Fruit fly (Drosophila melanogaster) whole organism, embryonic: Measurements from ENCODE around the gene ihog.

Source experiments
- Awh ChIP-seq: fragments of 200-800 bp; sonication (Bioruptor generic); IDR thresholded peaks from 2 replicates; pipeline ENCODE4, ENCODE4 v1.3.6; 2022; ENCODE audit warnings: missing biosample characterization, missing genetic modification characterization
- CG10147 ChIP-seq: fragments of 200-800 bp; sonication (Bioruptor generic); optimal IDR thresholded peaks from 2 replicates; lab custom pipeline; 2019; ENCODE audit warnings: missing biosample characterization, mild to moderate bottlenecking, missing genetic modification characterization, moderate library complexity
- CG10959 ChIP-seq: fragments of 200-800 bp; sonication (Bioruptor generic); IDR thresholded peaks from 2 replicates; pipeline ENCODE4 v1.3.6; 2022; ENCODE audit warnings: missing biosample characterization, missing genetic modification characterization
- CG12942 ChIP-seq: fragments of 200-800 bp; sonication (Bioruptor generic); optimal IDR thresholded peaks from 3 replicates; lab custom pipeline; 2016; ENCODE audit warnings: missing biosample characterization, missing genetic modification characterization
- CG1603 ChIP-seq: fragments of 200-800 bp; sonication (Bioruptor generic); optimal IDR thresholded peaks from 2 replicates; lab custom pipeline; 2019; ENCODE audit warnings: missing biosample characterization, mild to moderate bottlenecking, missing genetic modification characterization, moderate library complexity
- CG16815 ChIP-seq: fragments of 200-800 bp; sonication (Bioruptor generic); optimal IDR thresholded peaks from 3 replicates; lab custom pipeline; 2017; ENCODE audit warnings: missing biosample characterization, mild to moderate bottlenecking, missing genetic modification characterization
- CG18476 ChIP-seq: fragments of 200-800 bp; sonication (Bioruptor generic); optimal IDR thresholded peaks from 2 replicates; lab custom pipeline; 2016; ENCODE audit warnings: missing biosample characterization, mild to moderate bottlenecking, missing genetic modification characterization
- CG30403 ChIP-seq: fragments of 200-800 bp; sonication (Bioruptor generic); optimal IDR thresholded peaks from 3 replicates; lab custom pipeline; 2016; ENCODE audit warnings: missing biosample characterization, missing genetic modification characterization
- CG3281 ChIP-seq: fragments of 200-800 bp; sonication (Bioruptor generic); optimal IDR thresholded peaks from 3 replicates; lab custom pipeline; 2017; ENCODE audit warnings: missing biosample characterization, mild to moderate bottlenecking, missing genetic modification characterization
- CG9876 ChIP-seq: fragments of 200-800 bp; sonication (Bioruptor generic); optimal IDR thresholded peaks from 2 replicates; lab custom pipeline; 2016; ENCODE audit warnings: missing biosample characterization, missing genetic modification characterization
- D ChIP-seq, 2 experiments: fragments of 200-800 bp in 1 of 2; fragments of >200 bp in 1 of 2; sonication (Bioruptor generic) in 1 of 2; optimal IDR thresholded peaks; 2 replicates in 1 of 2; 3 replicates in 1 of 2; lab custom pipeline; 2017; ENCODE audit warnings: mild to moderate bottlenecking in 1 of 2, missing biosample characterization in 1 of 2, missing genetic modification characterization in 1 of 2, missing genetic modification reagents in 1 of 2
- D19B ChIP-seq: fragments of 200-800 bp; sonication (Bioruptor generic); optimal IDR thresholded peaks from 2 replicates; lab custom pipeline; 2017; ENCODE audit warnings: missing biosample characterization, mild to moderate bottlenecking, missing genetic modification characterization
- Dref ChIP-seq: fragments of 200-800 bp; sonication (Bioruptor generic); IDR thresholded peaks from 2 replicates; pipeline ENCODE4 v1.3.6; 2022; ENCODE audit warnings: missing biosample characterization, missing genetic modification characterization
- E2f2 ChIP-seq: fragments of 200-800 bp; sonication (Bioruptor generic); IDR thresholded peaks from 2 replicates; pipeline ENCODE4 v1.3.6; 2022; ENCODE audit warnings: missing biosample characterization, missing genetic modification characterization
- Fer1 ChIP-seq: fragments of 200-800 bp; sonication (Bioruptor generic); optimal IDR thresholded peaks from 2 replicates; lab custom pipeline; 2017; ENCODE audit warnings: missing biosample characterization, mild to moderate bottlenecking, missing genetic modification characterization
- H15 ChIP-seq: fragments of 200-800 bp; sonication (Bioruptor generic); IDR thresholded peaks from 3 replicates; pipeline ENCODE4 v1.3.6; 2022; ENCODE audit warnings: missing biosample characterization, missing genetic modification characterization
- HLH54F ChIP-seq: fragments of 200-800 bp; sonication (Bioruptor generic); optimal IDR thresholded peaks from 3 replicates; lab custom pipeline; 2016; ENCODE audit warnings: missing biosample characterization, missing genetic modification characterization
- Hey ChIP-seq: fragments of 200-800 bp; sonication (Bioruptor generic); optimal IDR thresholded peaks from 3 replicates; lab custom pipeline; 2018; ENCODE audit warnings: missing biosample characterization, mild to moderate bottlenecking, missing genetic modification characterization
- Hr3 ChIP-seq: fragments of 200-800 bp; sonication (Bioruptor generic); optimal IDR thresholded peaks from 3 replicates; lab custom pipeline; 2016; ENCODE audit warnings: missing biosample characterization, missing genetic modification characterization
- Jarid2 ChIP-seq: fragments of 200-800 bp; sonication (Bioruptor generic); optimal IDR thresholded peaks from 3 replicates; lab custom pipeline; 2017; ENCODE audit warnings: mild to moderate bottlenecking, missing biosample characterization, missing genetic modification reagents, missing genetic modification characterization
- Lhr ChIP-seq: fragments of 200-800 bp; sonication (Bioruptor generic); optimal IDR thresholded peaks from 3 replicates; lab custom pipeline; 2017; ENCODE audit warnings: mild to moderate bottlenecking, missing biosample characterization, missing genetic modification reagents, missing genetic modification characterization
- MESR4 ChIP-seq: fragments of 200-800 bp; sonication (Bioruptor generic); optimal IDR thresholded peaks from 2 replicates; lab custom pipeline; 2018; ENCODE audit warnings: missing biosample characterization, mild to moderate bottlenecking, missing genetic modification characterization, moderate library complexity
- Mad ChIP-seq: fragments of 200-800 bp; sonication (Bioruptor generic); optimal IDR thresholded peaks from 2 replicates; lab custom pipeline; 2016; ENCODE audit warnings: missing biosample characterization, missing genetic modification characterization
- NC2α ChIP-seq: fragments of 200-800 bp; sonication (Bioruptor generic); optimal IDR thresholded peaks from 2 replicates; lab custom pipeline; 2016; ENCODE audit warnings: missing biosample characterization, missing genetic modification characterization
- NC2β ChIP-seq: fragments of 200-800 bp; sonication (Bioruptor generic); optimal IDR thresholded peaks from 2 replicates; lab custom pipeline; 2016; ENCODE audit warnings: missing biosample characterization, missing genetic modification characterization
- Pdp1 ChIP-seq, 2 experiments: fragments of 200-800 bp; sonication (Bioruptor generic); optimal IDR thresholded peaks; 3 replicates each; lab custom pipeline; 2016; ENCODE audit warnings: missing biosample characterization in 2 of 2, missing genetic modification characterization in 2 of 2, mild to moderate bottlenecking in 1 of 2, moderate library complexity in 1 of 2
- Sox100B ChIP-seq: fragments of 200-800 bp; sonication (Bioruptor generic); optimal IDR thresholded peaks from 3 replicates; lab custom pipeline; 2018; ENCODE audit warnings: missing biosample characterization, mild to moderate bottlenecking, missing genetic modification characterization
- ara ChIP-seq: fragments of 200-800 bp; sonication (Bioruptor generic); IDR thresholded peaks from 2 replicates; pipeline ENCODE4 v1.3.6; 2022; ENCODE audit warnings: missing biosample characterization, missing genetic modification characterization
- chm ChIP-seq: fragments of 200-800 bp; sonication (Bioruptor generic); IDR thresholded peaks from 2 replicates; pipeline ENCODE4 v1.3.6; 2022; ENCODE audit warnings: missing biosample characterization, missing genetic modification characterization
- dan ChIP-seq: fragments of 200-800 bp; sonication (Bioruptor generic); IDR thresholded peaks from 2 replicates; pipeline ENCODE4 v1.3.6; 2022; ENCODE audit warnings: missing biosample characterization, missing genetic modification characterization
- disco-r ChIP-seq: fragments of 200-800 bp; sonication (Bioruptor generic); optimal IDR thresholded peaks from 2 replicates; lab custom pipeline; 2016; ENCODE audit warnings: missing biosample characterization, missing genetic modification characterization
- en ChIP-seq: fragments of 200-800 bp; sonication (Bioruptor generic); optimal IDR thresholded peaks from 2 replicates; lab custom pipeline; 2016; ENCODE audit warnings: missing biosample characterization, missing genetic modification characterization
- fd3F ChIP-seq: fragments of 200-800 bp; sonication (Bioruptor generic); optimal IDR thresholded peaks from 2 replicates; lab custom pipeline; 2018; ENCODE audit warnings: missing biosample characterization, mild to moderate bottlenecking, missing genetic modification characterization, moderate library complexity
- fd96Cb ChIP-seq: fragments of 200-800 bp; sonication (Bioruptor generic); optimal IDR thresholded peaks from 2 replicates; lab custom pipeline; 2018; ENCODE audit warnings: missing biosample characterization, mild to moderate bottlenecking, missing genetic modification characterization, moderate library complexity
- fru ChIP-seq: fragments of >200 bp; optimal IDR thresholded peaks from 2 replicates; lab custom pipeline; 2017
- kay ChIP-seq: fragments of 200-800 bp; sonication (Bioruptor generic); optimal IDR thresholded peaks from 2 replicates; lab custom pipeline; 2016; ENCODE audit warnings: missing biosample characterization, missing genetic modification characterization
- klu ChIP-seq: fragments of 200-800 bp; sonication (Bioruptor generic); IDR thresholded peaks from 2 replicates; pipeline ENCODE4 v1.3.6; 2022; ENCODE audit warnings: missing biosample characterization, missing genetic modification characterization
- kni ChIP-seq: fragments of 200-800 bp; sonication (Bioruptor generic); optimal IDR thresholded peaks from 3 replicates; lab custom pipeline; 2017; ENCODE audit warnings: mild to moderate bottlenecking, missing biosample characterization, missing genetic modification reagents, missing genetic modification characterization
- nau ChIP-seq: fragments of 200-800 bp; sonication (Bioruptor generic); optimal IDR thresholded peaks from 3 replicates; lab custom pipeline; 2017; ENCODE audit warnings: missing biosample characterization, mild to moderate bottlenecking, missing genetic modification characterization, missing genetic modification reagents
- nom ChIP-seq: fragments of 200-800 bp; sonication (Bioruptor generic); optimal IDR thresholded peaks from 2 replicates; lab custom pipeline; 2017; ENCODE audit warnings: missing biosample characterization, missing genetic modification characterization, mild to moderate bottlenecking, moderate library complexity, missing genetic modification reagents
- ranshi ChIP-seq: fragments of 200-800 bp; sonication (Bioruptor generic); IDR thresholded peaks from 2 replicates; pipeline ENCODE4 v1.3.6; 2022; ENCODE audit warnings: missing biosample characterization, missing genetic modification characterization
- ro ChIP-seq: fragments of 200-800 bp; sonication (Bioruptor generic); IDR thresholded peaks from 2 replicates; pipeline ENCODE4 v1.3.6; 2022; ENCODE audit warnings: missing biosample characterization, missing genetic modification characterization
- sens-2 ChIP-seq: fragments of 200-800 bp; sonication (Bioruptor generic); IDR thresholded peaks from 2 replicates; pipeline ENCODE4 v1.3.6; 2022; ENCODE audit warnings: missing biosample characterization, missing genetic modification characterization
- seq ChIP-seq: fragments of 200-800 bp; sonication (Bioruptor generic); IDR thresholded peaks from 2 replicates; pipeline ENCODE4 v1.3.6; 2022; ENCODE audit warnings: missing biosample characterization, missing genetic modification characterization
- sisA ChIP-seq: fragments of 200-800 bp; sonication (Bioruptor generic); IDR thresholded peaks from 2 replicates; pipeline ENCODE4 v1.3.6; 2022; ENCODE audit warnings: missing biosample characterization, missing genetic modification characterization
- stc ChIP-seq: fragments of 200-800 bp; sonication (Bioruptor generic); IDR thresholded peaks from 2 replicates; pipeline ENCODE4 v1.3.6; 2022; ENCODE audit warnings: missing biosample characterization, missing genetic modification characterization
- tin ChIP-seq: fragments of 200-800 bp; sonication (Bioruptor generic); optimal IDR thresholded peaks from 3 replicates; lab custom pipeline; 2016; ENCODE audit warnings: missing biosample characterization, missing genetic modification characterization
- unpg ChIP-seq: fragments of 200-800 bp; sonication (Bioruptor generic); optimal IDR thresholded peaks from 3 replicates; lab custom pipeline; 2018; ENCODE audit warnings: missing biosample characterization, mild to moderate bottlenecking, missing genetic modification characterization, moderate library complexity
- wek ChIP-seq: fragments of 200-800 bp; sonication (Bioruptor generic); optimal IDR thresholded peaks from 3 replicates; lab custom pipeline; 2018; ENCODE audit warnings: missing biosample characterization, mild to moderate bottlenecking, missing genetic modification characterization, moderate library complexity
- yki ChIP-seq: fragments of >200 bp; optimal IDR thresholded peaks from 3 replicates; lab custom pipeline; 2018

Gene ihog

dm6 chr2L:6922091-6922753, 26.4 kb downstream of the ihog start (continued):
- TF ChIP-seq kni (GFP tag; lab: Kevin White, UChicago), result peak; percentile 31
- TF ChIP-seq chm (GFP tag; lab: Robert Waterston, UW), result no peak
- peak; percentile 41 for TF ChIP-seq Sox100B (GFP tag; lab: Kevin White, UChicago)
- peak; percentile 81 for TF ChIP-seq CG1603 (tag; lab: Kevin White, UChicago)
- TF ChIP-seq D19B, result peak; percentile 16
- peak; percentile 72; the same call in 1 of the 2 replicates for TF ChIP-seq stc (GFP tag; lab: Robert Waterston, UW)
- no peak for TF ChIP-seq fru (lab: Kevin White, UChicago)
- no peak; the same call in 1 of the 2 replicates for TF ChIP-seq sisA (GFP tag; lab: Robert Waterston, UW)
- TF ChIP-seq CG16815 (GFP tag; lab: Kevin White, UChicago), result peak; percentile 34
- TF ChIP-seq CG10147 (GFP tag; lab: Kevin White, UChicago), result peak; percentile 57
- peak; percentile 48 for TF ChIP-seq E2f2 (GFP tag; lab: Robert Waterston, UW)
- no peak for TF ChIP-seq D (optimal IDR thresholded peaks at IDR 0.05; lab: Kevin White, UChicago)
- peak; percentile 60 for TF ChIP-seq D (GFP tag; optimal IDR thresholded peaks at IDR 0.05; lab: Kevin White, UChicago)
- no peak for TF ChIP-seq yki (lab: Kevin White, UChicago)
- TF ChIP-seq dan (GFP tag; lab: Robert Waterston, UW), result no peak
- no peak for TF ChIP-seq unpg (GFP tag; lab: Kevin White, UChicago)
- TF ChIP-seq Lhr, result no peak
- TF ChIP-seq MESR4, result no peak
- TF ChIP-seq Pdp1 (GFP tag; optimal IDR thresholded peaks at IDR 0.05; lab: Kevin White, UChicago), result peak in 1 of 2 experiments; percentile 64
- TF ChIP-seq ro (GFP tag; lab: Robert Waterston, UW), result no peak
- TF ChIP-seq nau (GFP tag; lab: Kevin White, UChicago), result peak; percentile 20
- TF ChIP-seq klu, result no peak
- TF ChIP-seq H15 (GFP tag; lab: Robert Waterston, UW), result no peak
- peak; percentile 74 for TF ChIP-seq CG30403
- peak; percentile 66 for TF ChIP-seq fd96Cb (tag; lab: Kevin White, UChicago)
- peak; percentile 49 for TF ChIP-seq nom
- TF ChIP-seq CG10959 (GFP tag; lab: Robert Waterston, UW), result no peak
- TF ChIP-seq disco-r (GFP tag; lab: Kevin White, UChicago), result no peak
- TF ChIP-seq tin, result peak; percentile 68
- no peak for TF ChIP-seq Dref (GFP tag; lab: Robert Waterston, UW)
- peak; percentile 35 for TF ChIP-seq CG9876 (GFP tag; lab: Kevin White, UChicago)
- TF ChIP-seq Fer1 (GFP tag; lab: Kevin White, UChicago), result peak; percentile 57
- TF ChIP-seq ara (GFP tag; lab: Robert Waterston, UW), result no peak; the same call in 1 of the 2 replicates
- TF ChIP-seq Hey (tag; lab: Kevin White, UChicago), result no peak
- TF ChIP-seq Awh, result no peak
- TF ChIP-seq Jarid2 (GFP tag; lab: Kevin White, UChicago), result no peak
- peak; percentile 35 for TF ChIP-seq Hr3
- peak; percentile 67; the same call in 1 of the 2 replicates for TF ChIP-seq seq (GFP tag; lab: Robert Waterston, UW)
- TF ChIP-seq Mad (GFP tag; lab: Kevin White, UChicago), result peak; percentile 63
- TF ChIP-seq NC2β (GFP tag; lab: Kevin White, UChicago), result peak; percentile 61
- TF ChIP-seq kay (GFP tag; lab: Kevin White, UChicago), result peak; percentile 5
- TF ChIP-seq CG3281, result peak; percentile 56
- peak; percentile 41 for TF ChIP-seq HLH54F
- TF ChIP-seq NC2α (GFP tag; lab: Kevin White, UChicago), result peak; percentile 7
- TF ChIP-seq ranshi, result no peak; the same call in 1 of the 2 replicates
- TF ChIP-seq sens-2 (GFP tag; lab: Robert Waterston, UW), result no peak
- peak; percentile 27 for TF ChIP-seq CG12942 (GFP tag; lab: Kevin White, UChicago)
- TF ChIP-seq en (GFP tag; lab: Kevin White, UChicago), result peak; percentile 67
- TF ChIP-seq CG18476 (GFP tag; lab: Kevin White, UChicago), result peak; percentile 33
- TF ChIP-seq fd3F (GFP tag; lab: Kevin White, UChicago), result peak; percentile 34
- TF ChIP-seq wek (GFP tag; lab: Kevin White, UChicago), result peak; percentile 9
